Fruit fly (Drosophila melanogaster) whole organism, pupa: ENCODE measurements around the gene CG32811.

Experiments
- CG13204 ChIP-seq: fragments of 200-800 bp; sonication (Bioruptor generic); optimal IDR thresholded peaks from 2 replicates; lab custom pipeline; 2018; ENCODE audit warnings: missing biosample characterization, mild to moderate bottlenecking, missing genetic modification characterization, moderate library complexity
- CG14655 ChIP-seq: fragments of 200-800 bp; sonication (Bioruptor generic); optimal IDR thresholded peaks from 3 replicates; lab custom pipeline; 2017; ENCODE audit warnings: mild to moderate bottlenecking, missing biosample characterization, missing genetic modification reagents, missing genetic modification characterization
- CG15710 ChIP-seq: fragments of 200-800 bp; sonication (Bioruptor generic); optimal IDR thresholded peaks from 2 replicates; lab custom pipeline; 2018; ENCODE audit warnings: missing biosample characterization, mild to moderate bottlenecking, missing genetic modification characterization, moderate library complexity
- CG17806 ChIP-seq: fragments of 200-800 bp; sonication (Bioruptor generic); optimal IDR thresholded peaks from 2 replicates; lab custom pipeline; 2018; ENCODE audit warnings: missing biosample characterization, mild to moderate bottlenecking, missing genetic modification characterization, moderate library complexity
- CG34367 ChIP-seq: fragments of 200-800 bp; sonication (Bioruptor generic); optimal IDR thresholded peaks from 2 replicates; lab custom pipeline; 2018; ENCODE audit warnings: missing biosample characterization, mild to moderate bottlenecking, missing genetic modification characterization
- CG4496 ChIP-seq: fragments of 200-800 bp; sonication (Bioruptor generic); IDR thresholded peaks from 3 replicates; pipeline ENCODE4 v1.3.6; 2022; ENCODE audit warnings: missing biosample characterization, missing genetic modification characterization
- EcR ChIP-seq: fragments of 200-800 bp; sonication (Bioruptor generic); optimal IDR thresholded peaks from 3 replicates; lab custom pipeline; 2019; ENCODE audit warnings: missing biosample characterization, missing genetic modification characterization, mild to moderate bottlenecking, moderate library complexity, missing genetic modification reagents
- Pif1A ChIP-seq: fragments of 200-800 bp; sonication (Bioruptor generic); optimal IDR thresholded peaks from 3 replicates; lab custom pipeline; 2016; ENCODE audit warnings: missing biosample characterization, missing genetic modification characterization
- rn ChIP-seq: fragments of 200-800 bp; sonication (Bioruptor generic); IDR thresholded peaks from 2 replicates; pipeline ENCODE4 v1.3.6; 2022; ENCODE audit warnings: missing biosample characterization, missing genetic modification characterization

DNA sequence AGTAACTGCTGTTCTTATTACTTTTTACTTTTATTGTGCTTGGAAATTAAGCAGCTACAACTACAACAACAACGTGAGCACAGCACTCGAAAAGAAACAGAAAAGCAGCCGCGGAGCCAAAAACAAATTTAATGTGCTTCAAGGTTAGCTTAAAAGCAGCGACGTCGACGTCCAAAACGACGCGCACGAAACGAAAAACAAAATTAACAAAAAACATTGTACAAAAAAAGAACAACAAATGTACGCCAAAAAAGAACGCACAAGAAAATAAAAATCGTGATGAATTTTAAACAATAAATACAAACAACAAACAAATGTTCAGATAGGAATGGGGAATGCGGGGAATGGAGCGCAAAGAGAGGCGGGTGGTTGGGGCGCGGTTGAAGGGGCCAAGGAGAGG lies 27.1 kb downstream of the CG32811 start:
- TF ChIP-seq CG15710 (tag; lab: Kevin White, UChicago), result no peak
- peak; percentile 25; the same call in 1 of the 3 replicates for TF ChIP-seq CG4496
- TF ChIP-seq rn (GFP tag; lab: Robert Waterston, UW), result no peak
- no peak for TF ChIP-seq Pif1A
- TF ChIP-seq CG13204, result no peak
- no peak for TF ChIP-seq CG34367 (tag; lab: Kevin White, UChicago)
- no peak for TF ChIP-seq CG17806
- TF ChIP-seq CG14655 (GFP tag; lab: Kevin White, UChicago), result no peak
- no peak for TF ChIP-seq EcR (GFP tag; lab: Kevin White, UChicago)
